Worm (Caenorhabditis elegans) whole organism, young adult: ENCODE results near the gene sra-6.

Experiments
- B0261.1 ChIP-seq: sonication (generic microtip); optimal IDR thresholded peaks from 2 replicates; lab custom pipeline; 2016; ENCODE audit warnings: mild to moderate bottlenecking, missing genetic modification characterization, moderate library complexity, missing compliant biosample characterization
- C06A6.2 ChIP-seq: fragments of 200-800 bp; sonication (Bioruptor generic); conservative IDR thresholded peaks from 2 replicates; pipeline ENCODE4 v1.3.6; 2022; ENCODE audit warnings: missing genetic modification characterization, missing compliant biosample characterization
- C17E4.6 ChIP-seq: fragments of 200-800 bp; sonication (Bioruptor generic); IDR thresholded peaks from 2 replicates; pipeline ENCODE4 v1.3.6; 2022; ENCODE audit warnings: missing genetic modification reagents, missing genetic modification characterization, missing compliant biosample characterization
- D2030.7 ChIP-seq: fragments of 200-800 bp; sonication (Bioruptor generic); IDR thresholded peaks from 2 replicates; pipeline ENCODE4 v1.3.6; 2022; ENCODE audit warnings: missing genetic modification reagents, missing genetic modification characterization, missing compliant biosample characterization
- F22D6.2 ChIP-seq: sonication (generic microtip); optimal IDR thresholded peaks from 2 replicates; lab custom pipeline; 2016; ENCODE audit warnings: mild to moderate bottlenecking, missing genetic modification characterization, missing compliant biosample characterization
- F37B4.10 ChIP-seq: fragments of 200-800 bp; sonication (Bioruptor generic); IDR thresholded peaks from 2 replicates; pipeline ENCODE4 v1.3.6; 2022; ENCODE audit warnings: missing genetic modification characterization, missing compliant biosample characterization
- F57A8.1 ChIP-seq: fragments of 200-800 bp; sonication (Bioruptor generic); optimal IDR thresholded peaks from 2 replicates; lab custom pipeline; 2018; ENCODE audit warnings: mild to moderate bottlenecking, missing genetic modification characterization, moderate library complexity, missing compliant biosample characterization
- F57C9.4 ChIP-seq: sonication (generic microtip); optimal IDR thresholded peaks from 2 replicates; lab custom pipeline; 2017; ENCODE audit warnings: mild to moderate bottlenecking, missing genetic modification characterization, missing compliant biosample characterization
- Y53G8AR.9 ChIP-seq: fragments of 200-800 bp; sonication (Bioruptor generic); conservative IDR thresholded peaks from 2 replicates; pipeline ENCODE4 v1.3.6; 2022; ENCODE audit warnings: missing genetic modification reagents, missing genetic modification characterization, missing compliant biosample characterization
- Y56A3A.18 ChIP-seq: fragments of 200-800 bp; sonication (Bioruptor generic); IDR thresholded peaks from 2 replicates; pipeline ENCODE4 v1.3.6; 2022; ENCODE audit warnings: missing genetic modification reagents, missing genetic modification characterization, missing compliant biosample characterization
- ZK185.1 ChIP-seq: sonication (generic microtip); optimal IDR thresholded peaks from 2 replicates; lab custom pipeline; 2016; ENCODE audit warnings: mild to moderate bottlenecking, missing genetic modification characterization, missing compliant biosample characterization; ENCODE audit not compliant: poor library complexity, severe bottlenecking
- ama-1 ChIP-seq, 3 experiments: fragments of 150-350 bp in 1 of 3; sonication (generic microtip) in 2 of 3; optimal IDR thresholded peaks; 2 replicates each; lab custom pipeline; 2014 to 2018; ENCODE audit warnings: missing biosample characterization in 2 of 3, missing genetic modification characterization in 2 of 3, missing genetic modification reagents in 2 of 3
- atf-7 ChIP-seq: sonication (generic microtip); optimal IDR thresholded peaks from 2 replicates; lab custom pipeline; 2017; ENCODE audit warnings: mild to moderate bottlenecking, missing genetic modification characterization, missing compliant biosample characterization
- athp-1 ChIP-seq: sonication (generic microtip); optimal IDR thresholded peaks from 2 replicates; lab custom pipeline; 2017; ENCODE audit warnings: mild to moderate bottlenecking, missing genetic modification characterization, missing compliant biosample characterization
- attf-5 ChIP-seq: fragments of 200-800 bp; sonication (Bioruptor generic); optimal IDR thresholded peaks from 2 replicates; lab custom pipeline; 2018; ENCODE audit warnings: mild to moderate bottlenecking, missing genetic modification characterization, missing compliant biosample characterization
- cebp-1 ChIP-seq, 2 experiments: fragments of 200-800 bp in 1 of 2; sonication (Bioruptor generic) in 1 of 2; sonication (generic microtip) in 1 of 2; IDR thresholded peaks in 1 of 2; optimal IDR thresholded peaks in 1 of 2; 2 replicates each; pipeline versions ENCODE4 v1.3.6 to Lab custom; 2017 to 2022; ENCODE audit warnings: missing compliant biosample characterization in 2 of 2, missing genetic modification characterization in 2 of 2, mild to moderate bottlenecking in 1 of 2, missing genetic modification reagents in 1 of 2, moderate library complexity in 1 of 2
- ceh-27 ChIP-seq: fragments of 200-800 bp; sonication (Bioruptor generic); optimal IDR thresholded peaks from 2 replicates; lab custom pipeline; 2018; ENCODE audit warnings: mild to moderate bottlenecking, missing genetic modification characterization, moderate library complexity, missing compliant biosample characterization
- ceh-58 ChIP-seq: fragments of 200-800 bp; sonication (Bioruptor generic); IDR thresholded peaks from 2 replicates; pipeline ENCODE4 v1.3.6; 2022; ENCODE audit warnings: missing genetic modification characterization, missing compliant biosample characterization
- ceh-79 ChIP-seq: sonication (generic microtip); optimal IDR thresholded peaks from 2 replicates; lab custom pipeline; 2017; ENCODE audit warnings: mild to moderate bottlenecking, missing genetic modification characterization, missing compliant biosample characterization
- die-1 ChIP-seq: sonication (generic microtip); optimal IDR thresholded peaks from 2 replicates; lab custom pipeline; 2016; ENCODE audit warnings: missing genotype, mild to moderate bottlenecking, missing genetic modification characterization, missing compliant biosample characterization
- dox-1 ChIP-seq: fragments of 200-800 bp; sonication (Bioruptor generic); IDR thresholded peaks from 2 replicates; pipeline ENCODE4 v1.3.6; 2022; ENCODE audit warnings: missing genetic modification reagents, missing genetic modification characterization, missing compliant biosample characterization
- dpff-1 ChIP-seq: sonication (generic microtip); optimal IDR thresholded peaks from 2 replicates; lab custom pipeline; 2017; ENCODE audit warnings: mild to moderate bottlenecking, missing genetic modification characterization, missing compliant biosample characterization
- efl-1 ChIP-seq: fragments of 150-350 bp; optimal IDR thresholded peaks from 2 replicates; lab custom pipeline; 2014; ENCODE audit warnings: missing biosample characterization, missing genetic modification reagents, missing genetic modification characterization
- ekl-4 ChIP-seq: fragments of 200-800 bp; sonication (Bioruptor generic); IDR thresholded peaks from 2 replicates; pipeline ENCODE4 v1.3.6; 2022; ENCODE audit warnings: missing genetic modification reagents, missing genetic modification characterization, missing compliant biosample characterization
- lag-1 ChIP-seq: fragments of 200-800 bp; sonication (Bioruptor generic); IDR thresholded peaks from 2 replicates; pipeline ENCODE4 v1.3.6; 2022; ENCODE audit warnings: missing genetic modification reagents, missing genetic modification characterization, missing compliant biosample characterization
- lin-40 ChIP-seq: sonication (generic microtip); optimal IDR thresholded peaks from 2 replicates; lab custom pipeline; 2016; ENCODE audit warnings: missing genetic modification characterization, mild to moderate bottlenecking, missing compliant biosample characterization, missing genotype, missing genetic modification reagents
- lsl-1 ChIP-seq: fragments of 200-800 bp; sonication (Bioruptor generic); optimal IDR thresholded peaks from 2 replicates; lab custom pipeline; 2018; ENCODE audit warnings: mild to moderate bottlenecking, missing genetic modification characterization, moderate library complexity, missing compliant biosample characterization
- madf-6 ChIP-seq: fragments of 200-800 bp; sonication (Bioruptor generic); IDR thresholded peaks from 2 replicates; pipeline ENCODE4 v1.3.6; 2022; ENCODE audit warnings: missing genetic modification reagents, missing genetic modification characterization, missing compliant biosample characterization
- sdz-38 ChIP-seq: sonication (generic microtip); optimal IDR thresholded peaks from 2 replicates; lab custom pipeline; 2016; ENCODE audit warnings: missing genotype, missing genetic modification characterization, missing compliant biosample characterization
- sea-2 ChIP-seq: fragments of 200-800 bp; sonication (Bioruptor generic); IDR thresholded peaks from 2 replicates; pipeline ENCODE4 v1.3.6; 2022; ENCODE audit warnings: missing genetic modification characterization, missing compliant biosample characterization
- somi-1 ChIP-seq: fragments of 200-800 bp; sonication (Bioruptor generic); optimal IDR thresholded peaks from 2 replicates; lab custom pipeline; 2018; ENCODE audit warnings: mild to moderate bottlenecking, missing genetic modification characterization, missing compliant biosample characterization
- tbx-9 ChIP-seq: sonication (generic microtip); optimal IDR thresholded peaks from 2 replicates; lab custom pipeline; 2016; ENCODE audit warnings: borderline replicate concordance, missing genetic modification characterization, inconsistent platforms, missing compliant biosample characterization
- tlf-1 ChIP-seq: fragments of 200-800 bp; sonication (Bioruptor generic); optimal IDR thresholded peaks from 2 replicates; lab custom pipeline; 2018; ENCODE audit warnings: mild to moderate bottlenecking, missing genetic modification characterization, missing compliant biosample characterization
- ztf-18 ChIP-seq: sonication (generic microtip); optimal IDR thresholded peaks from 2 replicates; lab custom pipeline; 2016; ENCODE audit warnings: missing genotype, mild to moderate bottlenecking, missing genetic modification characterization, missing compliant biosample characterization
- ztf-22 ChIP-seq: fragments of 200-800 bp; sonication (Bioruptor generic); optimal IDR thresholded peaks from 2 replicates; lab custom pipeline; 2018; ENCODE audit warnings: mild to moderate bottlenecking, missing genetic modification characterization, moderate library complexity, missing compliant biosample characterization
- ztf-26 ChIP-seq: sonication (generic microtip); optimal IDR thresholded peaks from 2 replicates; lab custom pipeline; 2017; ENCODE audit warnings: missing genetic modification characterization, missing compliant biosample characterization

The sra-6 gene

ce11 chrII:9522986-9523385 lies 27.6 kb downstream of the sra-6 start, which contains the start of gene AH6.17:
Gene AH6.17 (plus strand): TSS chrII:9523170.
- no peak for TF ChIP-seq tbx-9
- TF ChIP-seq tlf-1 (GFP tag; lab: Kevin White, UChicago): no peak
- no peak for TF ChIP-seq madf-6 (GFP tag; lab: Robert Waterston, UW)
- no peak for TF ChIP-seq Y53G8AR.9 (GFP tag; lab: Robert Waterston, UW)
- TF ChIP-seq sea-2 (GFP tag; lab: Robert Waterston, UW): no peak
- no peak for TF ChIP-seq C17E4.6 (GFP tag; lab: Robert Waterston, UW)
- TF ChIP-seq atf-7 (tag; lab: Kevin White, UChicago): no peak
- no peak for TF ChIP-seq die-1 (tag; lab: Kevin White, UChicago)
- TF ChIP-seq lsl-1 (GFP tag; lab: Kevin White, UChicago): no peak
- TF ChIP-seq F57C9.4 (tag; lab: Kevin White, UChicago): no peak
- TF ChIP-seq somi-1: no peak
- TF ChIP-seq C06A6.2: no peak
- TF ChIP-seq attf-5 (GFP tag; lab: Kevin White, UChicago): no peak
- no peak for TF ChIP-seq dpff-1
- TF ChIP-seq ztf-26 (tag; lab: Kevin White, UChicago): no peak

ce11 chrII:9521570-9521969 lies 29.0 kb downstream of the sra-6 start, which contains the start of gene sra-1:
Gene sra-1 (minus strand): TSS chrII:9521670.
- no peak for TF ChIP-seq Y56A3A.18
- no peak for TF ChIP-seq ceh-79 (tag; lab: Kevin White, UChicago)
- TF ChIP-seq somi-1: no peak
- TF ChIP-seq madf-6 (GFP tag; lab: Robert Waterston, UW): no peak
- TF ChIP-seq athp-1 (tag; lab: Kevin White, UChicago): no peak
- no peak for TF ChIP-seq cebp-1 (GFP tag; IDR thresholded peaks at IDR 0.05; lab: Robert Waterston, UW)
- TF ChIP-seq cebp-1 (tag; optimal IDR thresholded peaks at IDR 0.05; lab: Kevin White, UChicago): no peak
- no peak for TF ChIP-seq ekl-4
- TF ChIP-seq efl-1 (GFP tag; lab: Kevin White, UChicago): no peak
- no peak for TF ChIP-seq sea-2 (GFP tag; lab: Robert Waterston, UW)

- no peak for TF ChIP-seq lin-40 (tag; lab: Kevin White, UChicago)
- TF ChIP-seq die-1 (tag; lab: Kevin White, UChicago): no peak
- TF ChIP-seq F37B4.10 (GFP tag; lab: Robert Waterston, UW): no peak
- no peak for TF ChIP-seq dox-1 (GFP tag; lab: Robert Waterston, UW)
- TF ChIP-seq D2030.7: no peak
- no peak for TF ChIP-seq F22D6.2
- TF ChIP-seq B0261.1: no peak
- TF ChIP-seq ztf-18 (tag; lab: Kevin White, UChicago): no peak
- TF ChIP-seq F57C9.4 (tag; lab: Kevin White, UChicago): no peak
- TF ChIP-seq ztf-22: no peak
- no peak for TF ChIP-seq ceh-58
- TF ChIP-seq F57A8.1 (GFP tag; lab: Kevin White, UChicago): no peak
- TF ChIP-seq lag-1: no peak
- no peak for TF ChIP-seq ceh-27 (GFP tag; lab: Kevin White, UChicago)
- no peak for TF ChIP-seq sdz-38 (tag; lab: Kevin White, UChicago)
- no peak for TF ChIP-seq lsl-1 (GFP tag; lab: Kevin White, UChicago)
- no peak for TF ChIP-seq ama-1 (optimal IDR thresholded peaks at IDR 0.05; lab: Kevin White, UChicago)
- no peak for TF ChIP-seq ama-1 (GFP tag; optimal IDR thresholded peaks at IDR 0.05; lab: Kevin White, UChicago)
- TF ChIP-seq athp-1 (tag; lab: Kevin White, UChicago): no peak
- no peak for TF ChIP-seq ZK185.1 (tag; lab: Kevin White, UChicago)
These were observed 31.8 kb downstream of the sra-6 start, which contains the start of the genes sfxn-1.1 and AH6.3 for ce11 chrII:9518781-9519180. Gene sfxn-1.1 (minus strand): TSS chrII:9518881. Gene AH6.3 (plus strand): TSS chrII:9519055.
